Worm (Caenorhabditis elegans) whole organism, L3 larva: ENCODE results near the gene lpr-4.

Source experiments
- R02D3.7 ChIP-seq: fragments of 150-350 bp; optimal IDR thresholded peaks from 2 replicates; lab custom pipeline; 2014; ENCODE audit warnings: missing biosample characterization, missing genetic modification characterization
- ZK546.5 ChIP-seq: sonication (generic microtip); optimal IDR thresholded peaks from 2 replicates; lab custom pipeline; 2017; ENCODE audit warnings: missing biosample characterization, missing genetic modification characterization
- aly-2 ChIP-seq: fragments of 150-350 bp; optimal IDR thresholded peaks from 2 replicates; lab custom pipeline; 2014; ENCODE audit warnings: missing biosample characterization, missing genetic modification characterization
- ama-1 ChIP-seq: fragments of 150-350 bp; optimal IDR thresholded peaks from 2 replicates; lab custom pipeline; 2018
- ceh-16 ChIP-seq: sonication (generic microtip); optimal IDR thresholded peaks from 2 replicates; lab custom pipeline; 2017; ENCODE audit warnings: missing biosample characterization, missing genetic modification characterization
- ceh-28 ChIP-seq: fragments of 150-350 bp; optimal IDR thresholded peaks from 2 replicates; lab custom pipeline; 2014; ENCODE audit warnings: missing biosample characterization, missing genetic modification reagents, missing genetic modification characterization
- ceh-82 ChIP-seq: fragments of 150-350 bp; optimal IDR thresholded peaks from 2 replicates; lab custom pipeline; 2014; ENCODE audit warnings: missing biosample characterization, missing genetic modification characterization
- ceh-9 ChIP-seq: sonication (generic microtip); optimal IDR thresholded peaks from 2 replicates; lab custom pipeline; 2018; ENCODE audit warnings: missing biosample characterization, missing genetic modification characterization
- daf-12 ChIP-seq: fragments of 150-350 bp; optimal IDR thresholded peaks from 2 replicates; lab custom pipeline; 2014; ENCODE audit warnings: missing biosample characterization, missing genetic modification reagents, missing genetic modification characterization
- egl-27 ChIP-seq: sonication (generic microtip); optimal IDR thresholded peaks from 4 replicates; lab custom pipeline; 2017; ENCODE audit warnings: missing biosample characterization, missing genetic modification reagents, missing genetic modification characterization
- egl-5 ChIP-seq: fragments of 150-350 bp; optimal IDR thresholded peaks from 2 replicates; lab custom pipeline; 2017; ENCODE audit warnings: missing biosample characterization, missing genetic modification reagents, missing genetic modification characterization, inconsistent platforms
- elt-1 ChIP-seq: fragments of 150-350 bp; optimal IDR thresholded peaks from 2 replicates; lab custom pipeline; 2014; ENCODE audit warnings: missing biosample characterization, missing genetic modification characterization
- elt-2 ChIP-seq: sonication (generic microtip); optimal IDR thresholded peaks from 2 replicates; lab custom pipeline; 2016; ENCODE audit warnings: missing genetic modification reagents, mild to moderate bottlenecking, missing genetic modification characterization, missing compliant biosample characterization
- elt-3 ChIP-seq, 3 experiments: fragments of 150-350 bp in 1 of 3; sonication (generic microtip) in 2 of 3; optimal IDR thresholded peaks; 2 replicates in 2 of 3; 4 replicates in 1 of 3; lab custom pipeline; 2014 to 2017; ENCODE audit warnings: missing biosample characterization in 3 of 3, missing genetic modification characterization in 3 of 3
- eor-1 ChIP-seq, 2 experiments: fragments of 150-350 bp; optimal IDR thresholded peaks; 2 replicates each; lab custom pipeline; 2014 to 2018; ENCODE audit warnings: missing biosample characterization in 2 of 2, missing genetic modification characterization in 2 of 2
- fkh-10 ChIP-seq: sonication (generic microtip); optimal IDR thresholded peaks from 2 replicates; lab custom pipeline; 2017; ENCODE audit warnings: missing biosample characterization, missing genetic modification reagents, missing genetic modification characterization
- fkh-2 ChIP-seq: fragments of 150-350 bp; optimal IDR thresholded peaks from 2 replicates; lab custom pipeline; 2014; ENCODE audit warnings: missing biosample characterization, missing genetic modification reagents, missing genetic modification characterization
- fos-1 ChIP-seq: fragments of 150-350 bp; optimal IDR thresholded peaks from 2 replicates; lab custom pipeline; 2014; ENCODE audit warnings: missing biosample characterization, missing genetic modification characterization
- hmg-11 ChIP-seq: sonication (generic microtip); optimal IDR thresholded peaks from 2 replicates; lab custom pipeline; 2016; ENCODE audit warnings: missing genetic modification characterization, missing compliant biosample characterization
- jun-1 ChIP-seq: fragments of 150-350 bp; optimal IDR thresholded peaks from 2 replicates; lab custom pipeline; 2014; ENCODE audit warnings: missing biosample characterization, missing genetic modification reagents, missing genetic modification characterization
- lin-15B ChIP-seq: fragments of 150-350 bp; optimal IDR thresholded peaks from 2 replicates; lab custom pipeline; 2014; ENCODE audit warnings: missing biosample characterization, missing genetic modification characterization
- lin-39 ChIP-seq: fragments of 150-350 bp; optimal IDR thresholded peaks from 2 replicates; lab custom pipeline; 2018; ENCODE audit warnings: missing biosample characterization, missing genetic modification reagents, missing genetic modification characterization
- lsy-12 ChIP-seq: sonication (generic microtip); optimal IDR thresholded peaks from 2 replicates; lab custom pipeline; 2016; ENCODE audit warnings: mild to moderate bottlenecking, missing genetic modification characterization, missing compliant biosample characterization
- mdl-1 ChIP-seq: fragments of 150-350 bp; optimal IDR thresholded peaks from 2 replicates; lab custom pipeline; 2014; ENCODE audit warnings: missing biosample characterization, missing genetic modification characterization
- mml-1 ChIP-seq: fragments of 150-350 bp; sonication (generic microtip); optimal IDR thresholded peaks from 3 replicates; lab custom pipeline; 2014; ENCODE audit warnings: missing biosample characterization, missing genetic modification characterization
- nfya-1 ChIP-seq: sonication (generic microtip); optimal IDR thresholded peaks from 2 replicates; lab custom pipeline; 2017; ENCODE audit warnings: missing genetic modification characterization, mild to moderate bottlenecking, missing compliant biosample characterization, antibody characterized with exemption, moderate library complexity; ENCODE audit not compliant: insufficient read depth
- nhr-11 ChIP-seq: fragments of 150-350 bp; optimal IDR thresholded peaks from 2 replicates; lab custom pipeline; 2014; ENCODE audit warnings: missing biosample characterization, missing genetic modification characterization
- nhr-12 ChIP-seq: fragments of 150-350 bp; optimal IDR thresholded peaks from 2 replicates; lab custom pipeline; 2014; ENCODE audit warnings: missing biosample characterization, missing genetic modification characterization
- nhr-23 ChIP-seq: fragments of 150-350 bp; optimal IDR thresholded peaks from 2 replicates; lab custom pipeline; 2014; ENCODE audit warnings: missing biosample characterization, missing genetic modification reagents, missing genetic modification characterization
- nhr-237 ChIP-seq: fragments of 150-350 bp; optimal IDR thresholded peaks from 2 replicates; lab custom pipeline; 2014; ENCODE audit warnings: missing biosample characterization, missing genetic modification characterization
- nhr-25 ChIP-seq: sonication (generic microtip); optimal IDR thresholded peaks from 2 replicates; lab custom pipeline; 2017; ENCODE audit warnings: missing biosample characterization, missing genetic modification characterization
- nhr-28 ChIP-seq: fragments of 150-350 bp; optimal IDR thresholded peaks from 2 replicates; lab custom pipeline; 2014; ENCODE audit warnings: missing biosample characterization, missing genetic modification characterization
- nhr-43 ChIP-seq: sonication (generic microtip); optimal IDR thresholded peaks from 2 replicates; lab custom pipeline; 2016; ENCODE audit warnings: mild to moderate bottlenecking, missing genetic modification characterization, missing compliant biosample characterization; ENCODE audit not compliant: poor library complexity, severe bottlenecking
- nhr-67 ChIP-seq: fragments of 150-350 bp; optimal IDR thresholded peaks from 2 replicates; lab custom pipeline; 2014; ENCODE audit warnings: missing biosample characterization, missing genetic modification characterization
- nhr-76 ChIP-seq: fragments of 150-350 bp; sonication (generic microtip); optimal IDR thresholded peaks from 5 replicates; lab custom pipeline; 2014; ENCODE audit warnings: missing biosample characterization, missing genetic modification characterization
- nhr-77 ChIP-seq: fragments of 150-350 bp; optimal IDR thresholded peaks from 2 replicates; lab custom pipeline; 2014; ENCODE audit warnings: missing biosample characterization, missing genetic modification characterization
- pha-4 ChIP-seq: fragments of 150-350 bp; optimal IDR thresholded peaks from 2 replicates; lab custom pipeline; 2014; ENCODE audit warnings: missing biosample characterization, missing genetic modification reagents, missing genetic modification characterization
- pqm-1 ChIP-seq: fragments of 150-350 bp; optimal IDR thresholded peaks from 2 replicates; lab custom pipeline; 2017; ENCODE audit warnings: missing biosample characterization, missing genetic modification characterization, inconsistent platforms
- sea-2 ChIP-seq: fragments of 150-350 bp; sonication (generic microtip); optimal IDR thresholded peaks from 4 replicates; lab custom pipeline; 2014; ENCODE audit warnings: missing biosample characterization, missing genetic modification reagents, missing genetic modification characterization
- skn-1 ChIP-seq: fragments of 150-350 bp; optimal IDR thresholded peaks from 2 replicates; lab custom pipeline; 2014; ENCODE audit warnings: missing biosample characterization, missing genetic modification characterization
- snpc-4 ChIP-seq: fragments of 150-350 bp; optimal IDR thresholded peaks from 2 replicates; lab custom pipeline; 2014; ENCODE audit warnings: missing biosample characterization, missing genetic modification characterization
- tbx-2 ChIP-seq: sonication (generic microtip); optimal IDR thresholded peaks from 2 replicates; lab custom pipeline; 2016; ENCODE audit warnings: mild to moderate bottlenecking, missing genetic modification characterization, missing compliant biosample characterization
- unc-39 ChIP-seq: sonication (generic microtip); optimal IDR thresholded peaks from 4 replicates; lab custom pipeline; 2017; ENCODE audit warnings: missing biosample characterization, missing genetic modification characterization
- unc-62 ChIP-seq: fragments of 150-350 bp; sonication (generic microtip); optimal IDR thresholded peaks from 4 replicates; lab custom pipeline; 2014; ENCODE audit warnings: missing biosample characterization, missing genetic modification reagents, missing genetic modification characterization
- zag-1 ChIP-seq: fragments of 150-350 bp; optimal IDR thresholded peaks from 2 replicates; lab custom pipeline; 2014; ENCODE audit warnings: missing biosample characterization, missing genetic modification characterization
- ztf-11 ChIP-seq: fragments of 150-350 bp; optimal IDR thresholded peaks from 2 replicates; lab custom pipeline; 2014; ENCODE audit warnings: missing biosample characterization, missing genetic modification characterization
- ztf-4 ChIP-seq: fragments of 150-350 bp; optimal IDR thresholded peaks from 2 replicates; lab custom pipeline; 2014; ENCODE audit warnings: missing biosample characterization, missing genetic modification characterization

Gene lpr-4

ce11 chrX:11035563-11035962, 29.4 kb upstream of the lpr-4 start:
- no peak for TF ChIP-seq zag-1
- peak; percentile 26 for TF ChIP-seq egl-5 (tag; lab: Kevin White, UChicago)
- TF ChIP-seq nfya-1 (tag; lab: Kevin White, UChicago) = peak; percentile 23
- TF ChIP-seq fos-1 (tag; lab: Kevin White, UChicago) = no peak
- TF ChIP-seq sea-2 (GFP tag; lab: Kevin White, UChicago) = no peak
- peak; percentile 3 for TF ChIP-seq ama-1 (lab: Kevin White, UChicago)
- no peak for TF ChIP-seq egl-27
- no peak for TF ChIP-seq pha-4 (tag; lab: Kevin White, UChicago)
- no peak for TF ChIP-seq elt-1
- TF ChIP-seq nhr-25 (tag; lab: Kevin White, UChicago) = no peak
- TF ChIP-seq ceh-16 (tag; lab: Kevin White, UChicago) = no peak
- TF ChIP-seq elt-2 (tag; lab: Kevin White, UChicago) = no peak
- no peak for TF ChIP-seq unc-39
- TF ChIP-seq jun-1 = no peak
- no peak for TF ChIP-seq ZK546.5 (tag; lab: Kevin White, UChicago)
- no peak for TF ChIP-seq nhr-43 (tag; lab: Kevin White, UChicago)
- peak; percentile 40 for TF ChIP-seq lin-39 (tag; lab: Kevin White, UChicago)
- no peak for TF ChIP-seq ceh-82 (tag; lab: Kevin White, UChicago)
- TF ChIP-seq mml-1 (tag; lab: Kevin White, UChicago) = no peak
- no peak for TF ChIP-seq ztf-4 (tag; lab: Kevin White, UChicago)

DNA sequence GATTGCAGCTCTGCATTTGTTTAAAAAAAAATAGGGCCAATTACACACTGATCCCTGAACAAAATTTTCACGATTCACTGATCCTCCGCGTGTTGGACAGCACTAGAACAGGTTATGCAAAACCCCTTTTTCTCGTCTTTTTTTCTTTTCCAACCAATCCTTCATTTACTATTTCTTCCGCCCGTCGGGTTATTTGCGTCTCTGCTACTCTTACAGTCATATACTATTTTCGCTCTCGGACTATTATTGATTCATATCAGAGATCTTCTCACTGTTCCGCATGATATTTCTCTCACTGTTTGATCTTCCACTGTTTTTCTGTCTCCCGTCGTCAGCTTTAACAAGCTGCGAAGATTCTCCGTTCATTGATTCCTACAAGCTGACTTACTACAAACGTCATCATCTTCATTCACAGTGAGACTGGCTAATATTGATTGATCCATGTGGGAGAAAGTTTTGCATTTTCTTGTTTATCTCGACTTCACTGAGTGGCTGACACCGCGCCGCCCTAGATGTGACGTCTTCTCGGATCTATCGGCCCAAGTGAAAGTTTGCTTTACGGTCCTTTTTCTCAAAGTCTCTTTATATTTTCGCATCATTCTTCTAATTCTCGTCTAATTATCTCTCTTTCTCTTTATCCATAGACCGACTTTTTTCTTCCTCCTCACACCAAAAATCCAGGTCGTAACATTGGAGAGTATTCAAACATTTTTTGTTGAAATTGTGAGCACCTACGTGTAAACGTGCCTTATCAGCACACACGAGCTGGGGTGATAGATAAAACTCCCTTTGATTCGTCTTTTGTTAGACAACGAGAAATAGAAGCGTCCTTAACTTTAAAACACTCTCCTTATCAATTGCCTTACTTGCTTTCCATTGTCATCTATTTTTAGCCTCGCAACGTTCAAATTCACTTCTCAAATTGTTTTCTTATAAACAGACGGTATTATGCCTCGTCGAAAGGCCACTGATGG, 28.5 kb upstream of the lpr-4 start:
- peak; percentile 61 for TF ChIP-seq ama-1 (lab: Kevin White, UChicago)
- TF ChIP-seq nhr-77 (tag; lab: Kevin White, UChicago) = no peak
- TF ChIP-seq pha-4 (tag; lab: Kevin White, UChicago) = peak; percentile 40
- TF ChIP-seq sea-2 (GFP tag; lab: Kevin White, UChicago) = no peak
- no peak for TF ChIP-seq nhr-11 (tag; lab: Kevin White, UChicago)
- no peak for TF ChIP-seq lin-39 (tag; lab: Kevin White, UChicago)
- no peak for TF ChIP-seq nhr-28 (tag; lab: Kevin White, UChicago)
- TF ChIP-seq nfya-1 (tag; lab: Kevin White, UChicago) = no peak
- no peak for TF ChIP-seq R02D3.7 (tag; lab: Kevin White, UChicago)
- TF ChIP-seq hmg-11 (tag; lab: Kevin White, UChicago) = peak; percentile 23
- no peak for TF ChIP-seq ztf-11
- TF ChIP-seq unc-62 (GFP tag; lab: Kevin White, UChicago) = no peak
- TF ChIP-seq ceh-82 (tag; lab: Kevin White, UChicago) = no peak
- TF ChIP-seq nhr-76 = no peak
- TF ChIP-seq snpc-4 (tag; lab: Kevin White, UChicago) = no peak
- TF ChIP-seq skn-1 = peak; percentile 54
- no peak for TF ChIP-seq egl-27
- TF ChIP-seq mml-1 (tag; lab: Kevin White, UChicago) = no peak
- TF ChIP-seq aly-2 (tag; lab: Kevin White, UChicago) = no peak
- no peak for TF ChIP-seq fkh-2 (tag; lab: Kevin White, UChicago)
- peak; percentile 91 for TF ChIP-seq elt-2 (tag; lab: Kevin White, UChicago)
- no peak for TF ChIP-seq egl-5 (tag; lab: Kevin White, UChicago)
- TF ChIP-seq ceh-16 (tag; lab: Kevin White, UChicago) = no peak
- no peak for TF ChIP-seq ZK546.5 (tag; lab: Kevin White, UChicago)
- no peak for TF ChIP-seq nhr-12 (tag; lab: Kevin White, UChicago)
- peak; percentile 48 for TF ChIP-seq pqm-1 (tag; lab: Kevin White, UChicago)
- peak; percentile 19 for TF ChIP-seq nhr-25 (tag; lab: Kevin White, UChicago)
- no peak for TF ChIP-seq jun-1
- TF ChIP-seq elt-3 (tag; optimal IDR thresholded peaks at IDR 0.05; lab: Kevin White, UChicago) = peak in 1 of 3 experiments; percentile 7
- TF ChIP-seq nhr-237 = no peak
- no peak for TF ChIP-seq unc-39
- peak; percentile 50 for TF ChIP-seq ceh-28 (tag; lab: Kevin White, UChicago)
- TF ChIP-seq nhr-23 (tag; lab: Kevin White, UChicago) = peak; percentile 83
- peak; percentile 36 for TF ChIP-seq nhr-43 (tag; lab: Kevin White, UChicago)
- no peak for TF ChIP-seq eor-1 (tag; optimal IDR thresholded peaks at IDR 0.05; lab: Kevin White, UChicago)
- TF ChIP-seq ztf-4 (tag; lab: Kevin White, UChicago) = no peak
- no peak for TF ChIP-seq lin-15B (tag; lab: Kevin White, UChicago)
- no peak for TF ChIP-seq elt-1
- TF ChIP-seq mdl-1 (tag; lab: Kevin White, UChicago) = no peak
- TF ChIP-seq daf-12 = no peak
- no peak for TF ChIP-seq ceh-9 (tag; lab: Kevin White, UChicago)
- no peak for TF ChIP-seq fos-1 (tag; lab: Kevin White, UChicago)
- TF ChIP-seq nhr-67 = no peak
- TF ChIP-seq tbx-2 (tag; lab: Kevin White, UChicago) = peak; percentile 15
- no peak for TF ChIP-seq fkh-10 (GFP tag; lab: Kevin White, UChicago)
- no peak for TF ChIP-seq zag-1
- no peak for TF ChIP-seq lsy-12 (tag; lab: Kevin White, UChicago)
